Fruit fly (Drosophila melanogaster): ENCODE measurements around the gene CG43993.

dm6 chr3L:12064759-12065158, 32.4 kb downstream of the CG43993 start, which contains the start of gene rols:
- TF ChIP-seq CG8632 (GFP tag; optimal IDR thresholded peaks at IDR 0.05): no peak
- TF ChIP-seq fkh (GFP tag; optimal IDR thresholded peaks at IDR 0.05): no peak
- TF ChIP-seq CG10631 (GFP tag; optimal IDR thresholded peaks at IDR 0.05): no peak
- TF ChIP-seq Lpt (GFP tag; optimal IDR thresholded peaks at IDR 0.05): no peak

Data from whole organism, prepupa.